Fruit fly (Drosophila melanogaster) whole organism, prepupa: ENCODE results near the gene Charon.

Experiments used
- Blimp-1 ChIP-seq: fragments of 200-800 bp; sonication (Bioruptor generic); optimal IDR thresholded peaks from 3 replicates; lab custom pipeline; 2017; ENCODE audit warnings: missing biosample characterization, missing genetic modification characterization, mild to moderate bottlenecking, moderate library complexity, missing genetic modification reagents
- CG11294 ChIP-seq: fragments of 200-800 bp; sonication (Bioruptor generic); IDR thresholded peaks from 2 replicates; pipeline ENCODE4 v1.3.6; 2022; ENCODE audit warnings: missing biosample characterization, missing genetic modification characterization
- CG11762 ChIP-seq: fragments of 200-800 bp; sonication (Bioruptor generic); optimal IDR thresholded peaks from 3 replicates; lab custom pipeline; 2016; ENCODE audit warnings: missing biosample characterization, missing genetic modification characterization; ENCODE audit not compliant: insufficient read depth
- CG15336 ChIP-seq: fragments of 200-800 bp; sonication (Bioruptor generic); IDR thresholded peaks from 2 replicates; pipeline ENCODE4 v1.3.6; 2022; ENCODE audit warnings: missing biosample characterization, missing genetic modification characterization
- CG1621 ChIP-seq: fragments of 200-800 bp; sonication (Bioruptor generic); optimal IDR thresholded peaks from 3 replicates; lab custom pipeline; 2018; ENCODE audit warnings: missing biosample characterization, mild to moderate bottlenecking, missing genetic modification characterization
- CG16779 ChIP-seq: fragments of 200-800 bp; sonication (Bioruptor generic); optimal IDR thresholded peaks from 3 replicates; lab custom pipeline; 2017; ENCODE audit warnings: missing biosample characterization, mild to moderate bottlenecking, missing genetic modification characterization
- CG3032 ChIP-seq: fragments of 200-800 bp; optimal IDR thresholded peaks from 2 replicates; lab custom pipeline; 2019; ENCODE audit warnings: missing biosample characterization, mild to moderate bottlenecking, missing genetic modification characterization, moderate library complexity
- CG32006 ChIP-seq: fragments of 200-800 bp; sonication (Bioruptor generic); optimal IDR thresholded peaks from 3 replicates; lab custom pipeline; 2017; ENCODE audit warnings: missing biosample characterization, mild to moderate bottlenecking, missing genetic modification characterization
- CG34406 ChIP-seq: fragments of 200-800 bp; sonication (Bioruptor generic); optimal IDR thresholded peaks from 3 replicates; lab custom pipeline; 2016; ENCODE audit warnings: missing biosample characterization, missing genetic modification characterization
- CG3919 ChIP-seq: fragments of 200-800 bp; sonication (Bioruptor generic); optimal IDR thresholded peaks from 3 replicates; lab custom pipeline; 2016; ENCODE audit warnings: missing biosample characterization, missing genetic modification characterization
- CG6163 ChIP-seq: fragments of 200-800 bp; sonication (Bioruptor generic); IDR thresholded peaks from 3 replicates; pipeline ENCODE4 v1.3.6; 2022; ENCODE audit warnings: missing biosample characterization, missing genetic modification characterization
- CG6792 ChIP-seq: fragments of 200-800 bp; sonication (Bioruptor generic); optimal IDR thresholded peaks from 3 replicates; lab custom pipeline; 2016; ENCODE audit warnings: missing biosample characterization, missing genetic modification characterization
- CG6854 ChIP-seq: fragments of 200-800 bp; sonication (Bioruptor generic); optimal IDR thresholded peaks from 2 replicates; lab custom pipeline; 2017; ENCODE audit warnings: missing biosample characterization, mild to moderate bottlenecking, missing genetic modification characterization
- CG7368 ChIP-seq: fragments of 200-800 bp; sonication (Bioruptor generic); optimal IDR thresholded peaks from 3 replicates; lab custom pipeline; 2016; ENCODE audit warnings: missing biosample characterization, missing genetic modification characterization
- CG8119 ChIP-seq: fragments of 200-800 bp; sonication (Bioruptor generic); IDR thresholded peaks from 3 replicates; pipeline ENCODE4 v1.3.6; 2022; ENCODE audit warnings: missing biosample characterization, missing genetic modification characterization
- CG9139 ChIP-seq: fragments of 200-800 bp; sonication (Bioruptor generic); optimal IDR thresholded peaks from 3 replicates; lab custom pipeline; 2017; ENCODE audit warnings: missing biosample characterization, mild to moderate bottlenecking, missing genetic modification characterization
- Eip78C ChIP-seq: fragments of 200-800 bp; sonication (Bioruptor generic); peaks from one replicate; lab custom pipeline; 2016; ENCODE audit warnings: missing biosample characterization, missing genetic modification characterization
- Eip93F ChIP-seq: fragments of 200-800 bp; sonication (Bioruptor generic); optimal IDR thresholded peaks from 2 replicates; lab custom pipeline; 2016; ENCODE audit warnings: missing biosample characterization, mild to moderate bottlenecking, missing genetic modification characterization
- Ets21C ChIP-seq: fragments of 200-800 bp; sonication (Bioruptor generic); optimal IDR thresholded peaks from 3 replicates; lab custom pipeline; 2016; ENCODE audit warnings: missing biosample characterization, missing genetic modification characterization
- Ets96B ChIP-seq: fragments of 200-800 bp; optimal IDR thresholded peaks from 2 replicates; lab custom pipeline; 2019; ENCODE audit warnings: missing biosample characterization, mild to moderate bottlenecking, missing genetic modification characterization, moderate library complexity
- Gug ChIP-seq: fragments of 200-800 bp; sonication (Bioruptor generic); IDR thresholded peaks from 2 replicates; pipeline ENCODE4 v1.3.6; 2022; ENCODE audit warnings: missing biosample characterization, missing genetic modification characterization
- Hr38 ChIP-seq: sonication (Bioruptor generic); optimal IDR thresholded peaks from 2 replicates; lab custom pipeline; 2016; ENCODE audit warnings: missing biosample characterization, missing genetic modification characterization
- Hr4 ChIP-seq: fragments of 200-800 bp; sonication (Bioruptor generic); optimal IDR thresholded peaks from 3 replicates; lab custom pipeline; 2016; ENCODE audit warnings: missing biosample characterization, missing genetic modification characterization
- Met ChIP-seq: fragments of 200-800 bp; sonication (Bioruptor generic); optimal IDR thresholded peaks from 3 replicates; lab custom pipeline; 2016; ENCODE audit warnings: missing biosample characterization, missing genetic modification characterization
- OdsH ChIP-seq: fragments of 200-800 bp; sonication (Bioruptor generic); optimal IDR thresholded peaks from 3 replicates; lab custom pipeline; 2016; ENCODE audit warnings: missing biosample characterization, missing genetic modification characterization
- Smox ChIP-seq: fragments of 200-800 bp; sonication (Bioruptor generic); optimal IDR thresholded peaks from 3 replicates; lab custom pipeline; 2016; ENCODE audit warnings: missing biosample characterization, missing genetic modification characterization
- Sox102F ChIP-seq: fragments of 200-800 bp; sonication (Bioruptor generic); optimal IDR thresholded peaks from 2 replicates; lab custom pipeline; 2016; ENCODE audit warnings: missing biosample characterization, mild to moderate bottlenecking, missing genetic modification characterization
- Sox14 ChIP-seq: fragments of 200-800 bp; sonication (Bioruptor generic); optimal IDR thresholded peaks from 3 replicates; lab custom pipeline; 2016; ENCODE audit warnings: missing biosample characterization, missing genetic modification characterization
- acj6 ChIP-seq: fragments of 200-800 bp; sonication (Bioruptor generic); optimal IDR thresholded peaks from 3 replicates; lab custom pipeline; 2016; ENCODE audit warnings: missing biosample characterization, missing genetic modification characterization
- cyc ChIP-seq: fragments of 200-800 bp; sonication (Bioruptor generic); optimal IDR thresholded peaks from 3 replicates; lab custom pipeline; 2016; ENCODE audit warnings: missing biosample characterization, missing genetic modification characterization
- dac ChIP-seq: fragments of 200-800 bp; sonication (Bioruptor generic); optimal IDR thresholded peaks from 2 replicates; lab custom pipeline; 2017; ENCODE audit warnings: missing biosample characterization, mild to moderate bottlenecking, missing genetic modification characterization
- dsx ChIP-seq: fragments of 200-800 bp; optimal IDR thresholded peaks from 3 replicates; lab custom pipeline; 2019; ENCODE audit warnings: missing biosample characterization, mild to moderate bottlenecking, missing genetic modification characterization, moderate library complexity; ENCODE audit not compliant: poor library complexity, severe bottlenecking
- eg ChIP-seq: fragments of 200-800 bp; sonication (Bioruptor generic); IDR thresholded peaks from 3 replicates; pipeline ENCODE4 v1.3.6; 2022; ENCODE audit warnings: missing biosample characterization, missing genetic modification characterization
- esn ChIP-seq: fragments of 200-800 bp; sonication (Bioruptor generic); optimal IDR thresholded peaks from 2 replicates; lab custom pipeline; 2016; ENCODE audit warnings: missing biosample characterization, mild to moderate bottlenecking, missing genetic modification characterization, moderate library complexity
- fd59A ChIP-seq: fragments of 200-800 bp; sonication (Bioruptor generic); optimal IDR thresholded peaks from 2 replicates; lab custom pipeline; 2017; ENCODE audit warnings: missing biosample characterization, mild to moderate bottlenecking, missing genetic modification characterization, missing genetic modification reagents
- fd85E ChIP-seq: fragments of 200-800 bp; sonication (Bioruptor generic); optimal IDR thresholded peaks from 3 replicates; lab custom pipeline; 2016; ENCODE audit warnings: missing biosample characterization, missing genetic modification characterization
- fkh ChIP-seq: fragments of 200-800 bp; sonication (Bioruptor generic); optimal IDR thresholded peaks from 3 replicates; lab custom pipeline; 2017; ENCODE audit warnings: missing biosample characterization, mild to moderate bottlenecking, missing genetic modification characterization, moderate library complexity
- pdm3 ChIP-seq: fragments of 200-800 bp; sonication (Bioruptor generic); optimal IDR thresholded peaks from 3 replicates; lab custom pipeline; 2016; ENCODE audit warnings: missing biosample characterization, missing genetic modification characterization
- salr ChIP-seq, 2 experiments: fragments of 200-800 bp; sonication (Bioruptor generic); optimal IDR thresholded peaks; 3 replicates each; lab custom pipeline; 2016 to 2018; ENCODE audit warnings: missing biosample characterization in 2 of 2, missing genetic modification characterization in 2 of 2, mild to moderate bottlenecking in 1 of 2
- spab ChIP-seq: fragments of 200-800 bp; sonication (Bioruptor generic); optimal IDR thresholded peaks from 2 replicates; lab custom pipeline; 2017; ENCODE audit warnings: missing biosample characterization, mild to moderate bottlenecking, missing genetic modification characterization, missing genetic modification reagents
- ss ChIP-seq, 2 experiments: fragments of 200-800 bp; sonication (Bioruptor generic); optimal IDR thresholded peaks; 2 replicates in 1 of 2; 3 replicates in 1 of 2; lab custom pipeline; 2017 to 2018; ENCODE audit warnings: mild to moderate bottlenecking in 2 of 2, missing biosample characterization in 2 of 2, missing genetic modification characterization in 2 of 2, moderate library complexity in 1 of 2
- svp ChIP-seq: fragments of 200-800 bp; sonication (Bioruptor generic); peaks from one replicate; lab custom pipeline; 2016; ENCODE audit warnings: missing biosample characterization, missing genetic modification characterization
- topi ChIP-seq: fragments of 200-800 bp; sonication (Bioruptor generic); optimal IDR thresholded peaks from 3 replicates; lab custom pipeline; 2016; ENCODE audit warnings: missing biosample characterization, missing genetic modification characterization
- vri ChIP-seq: fragments of 200-800 bp; sonication (Bioruptor generic); optimal IDR thresholded peaks from 3 replicates; lab custom pipeline; 2016; ENCODE audit warnings: missing biosample characterization, mild to moderate bottlenecking, missing genetic modification characterization

Gene Charon

dm6 chr2L:1157679-1158518 lies 14.7 kb downstream of the Charon start, which contains the start of gene capt (continued):
- TF ChIP-seq Blimp-1 (GFP tag; lab: Kevin White, UChicago) = no peak
- peak; percentile 59 for TF ChIP-seq Met (GFP tag; lab: Kevin White, UChicago)
- no peak for TF ChIP-seq OdsH
- TF ChIP-seq Ets21C (GFP tag; lab: Kevin White, UChicago) = no peak
- no peak for TF ChIP-seq Hr38 (GFP tag; lab: Kevin White, UChicago)
- TF ChIP-seq Smox (GFP tag; lab: Kevin White, UChicago) = no peak
- TF ChIP-seq Hr4 = no peak
- no peak for TF ChIP-seq acj6
- peak; percentile 27 for TF ChIP-seq CG34406
- TF ChIP-seq CG9139 (GFP tag; lab: Kevin White, UChicago) = no peak
- TF ChIP-seq topi (GFP tag; lab: Kevin White, UChicago) = peak; percentile 27
- no peak for TF ChIP-seq CG6792 (GFP tag; lab: Kevin White, UChicago)
- no peak for TF ChIP-seq CG6854 (GFP tag; lab: Kevin White, UChicago)
- TF ChIP-seq Eip93F (GFP tag; lab: Kevin White, UChicago) = no peak
- TF ChIP-seq dac (GFP tag; lab: Kevin White, UChicago) = no peak
- TF ChIP-seq Sox102F (GFP tag; lab: Kevin White, UChicago) = peak; percentile 31
- no peak for TF ChIP-seq CG16779 (tag; lab: Kevin White, UChicago)
- TF ChIP-seq CG11294 = no peak
- no peak for TF ChIP-seq pdm3 (GFP tag; lab: Kevin White, UChicago)
- no peak for TF ChIP-seq fd59A
- peak; percentile 30 for TF ChIP-seq fkh (GFP tag; lab: Kevin White, UChicago)
- TF ChIP-seq eg (GFP tag; lab: Robert Waterston, UW) = peak; percentile 55; the same call in 1 of the 3 replicates
- TF ChIP-seq spab (GFP tag; lab: Kevin White, UChicago) = no peak
- 0 out of 3 replicates have a peak, but pooled peaks have one; percentile 49 for TF ChIP-seq CG8119 (GFP tag; lab: Robert Waterston, UW)
- TF ChIP-seq CG1621 (tag; lab: Kevin White, UChicago) = no peak
- TF ChIP-seq CG6163 (GFP tag; lab: Robert Waterston, UW) = peak; percentile 37; the same call in 1 of the 3 replicates
- TF ChIP-seq salr (GFP tag; optimal IDR thresholded peaks at IDR 0.05; lab: Kevin White, UChicago) = no peak
- peak; percentile 33 for TF ChIP-seq Sox14 (GFP tag; lab: Kevin White, UChicago)
- TF ChIP-seq svp (GFP tag; lab: Kevin White, UChicago) = peak; percentile 74
- no peak for TF ChIP-seq fd85E (GFP tag; lab: Kevin White, UChicago)
- TF ChIP-seq CG7368 = no peak

- peak; percentile 40 for TF ChIP-seq vri (GFP tag; lab: Kevin White, UChicago)
- peak; percentile 7 for TF ChIP-seq CG3919 (GFP tag; lab: Kevin White, UChicago)
- TF ChIP-seq Hr4 = no peak
- no peak for TF ChIP-seq CG11762 (GFP tag; lab: Kevin White, UChicago)
- TF ChIP-seq CG7368 = no peak
Measured at dm6 chr2L:1157357-1157678, 15.3 kb downstream of the Charon start.

dm6 chr2L:1156592-1157249 lies 15.9 kb downstream of the Charon start:
- no peak for TF ChIP-seq Ets21C (GFP tag; lab: Kevin White, UChicago)
- TF ChIP-seq CG32006 = peak; percentile 77
- TF ChIP-seq cyc = no peak
- TF ChIP-seq Gug (GFP tag; lab: Robert Waterston, UW) = no peak
- TF ChIP-seq Met (GFP tag; lab: Kevin White, UChicago) = no peak
- no peak for TF ChIP-seq Hr38 (GFP tag; lab: Kevin White, UChicago)
- no peak for TF ChIP-seq pdm3 (GFP tag; lab: Kevin White, UChicago)
- TF ChIP-seq CG16779 (tag; lab: Kevin White, UChicago) = no peak
- TF ChIP-seq dsx (GFP tag; lab: Kevin White, UChicago) = no peak
- TF ChIP-seq ss (GFP tag; optimal IDR thresholded peaks at IDR 0.05; lab: Kevin White, UChicago) = no peak
- TF ChIP-seq esn (GFP tag; lab: Kevin White, UChicago) = no peak
- no peak for TF ChIP-seq CG15336
- TF ChIP-seq CG7368 = no peak
- no peak for TF ChIP-seq OdsH
- no peak for TF ChIP-seq Ets96B
- no peak for TF ChIP-seq CG11294
- no peak for TF ChIP-seq fkh (GFP tag; lab: Kevin White, UChicago)
- TF ChIP-seq CG3919 (GFP tag; lab: Kevin White, UChicago) = no peak
- TF ChIP-seq fd59A = no peak
- peak; percentile 60 for TF ChIP-seq Eip78C (GFP tag; lab: Kevin White, UChicago)
- no peak for TF ChIP-seq Smox (GFP tag; lab: Kevin White, UChicago)
- TF ChIP-seq dac (GFP tag; lab: Kevin White, UChicago) = peak; percentile 59
- TF ChIP-seq CG3032 = no peak
- peak in 1 of 2 experiments; percentile 24 for TF ChIP-seq salr (GFP tag; optimal IDR thresholded peaks at IDR 0.05; lab: Kevin White, UChicago)
- peak; percentile 77 for TF ChIP-seq CG8119 (GFP tag; lab: Robert Waterston, UW)
